Worm (Caenorhabditis elegans) whole organism, mixed stage, embryonic: ENCODE data around the gene T05G5.1.
A peak's percentile ranks its signal among the peaks of the same experiment; 100 is the strongest.

Experiments
- M03D4.4 ChIP-seq: sonication (generic microtip); optimal IDR thresholded peaks from 2 replicates; lab custom pipeline; 2017; ENCODE audit warnings: mild to moderate bottlenecking, missing genetic modification characterization, missing compliant biosample characterization
- bed-3 ChIP-seq: fragments of 200-800 bp; sonication (Bioruptor generic); optimal IDR thresholded peaks from 3 replicates; lab custom pipeline; 2018; ENCODE audit warnings: mild to moderate bottlenecking, missing genetic modification characterization, moderate library complexity, missing compliant biosample characterization
- blmp-1 ChIP-seq: fragments of 150-350 bp; optimal IDR thresholded peaks from 2 replicates; lab custom pipeline; 2014; ENCODE audit warnings: missing biosample characterization, missing genetic modification characterization
- ceh-39 ChIP-seq: fragments of 150-350 bp; optimal IDR thresholded peaks from 2 replicates; lab custom pipeline; 2014; ENCODE audit warnings: missing biosample characterization, missing genetic modification characterization
- ceh-43 ChIP-seq: fragments of 200-800 bp; sonication (Bioruptor generic); optimal IDR thresholded peaks from 2 replicates; lab custom pipeline; 2018; ENCODE audit warnings: mild to moderate bottlenecking, missing genetic modification characterization, moderate library complexity, missing compliant biosample characterization
- ceh-83 ChIP-seq: fragments of 200-800 bp; sonication (Bioruptor generic); optimal IDR thresholded peaks from 2 replicates; lab custom pipeline; 2018; ENCODE audit warnings: mild to moderate bottlenecking, missing genetic modification characterization, missing compliant biosample characterization
- cnd-1 ChIP-seq: fragments of 200-800 bp; sonication (Bioruptor generic); optimal IDR thresholded peaks from 2 replicates; lab custom pipeline; 2018; ENCODE audit warnings: mild to moderate bottlenecking, missing genetic modification characterization, missing compliant biosample characterization
- drap-1 ChIP-seq: fragments of 200-800 bp; sonication (Bioruptor generic); optimal IDR thresholded peaks from 3 replicates; lab custom pipeline; 2018; ENCODE audit warnings: mild to moderate bottlenecking, missing genetic modification characterization, missing compliant biosample characterization
- elt-3 ChIP-seq: fragments of 150-350 bp; optimal IDR thresholded peaks from 2 replicates; lab custom pipeline; 2014; ENCODE audit warnings: missing biosample characterization, missing genetic modification characterization
- flh-1 ChIP-seq: fragments of 200-800 bp; sonication (Bioruptor generic); optimal IDR thresholded peaks from 2 replicates; lab custom pipeline; 2018; ENCODE audit warnings: mild to moderate bottlenecking, missing genetic modification characterization, moderate library complexity, missing compliant biosample characterization
- ham-2 ChIP-seq: fragments of 200-800 bp; sonication (Bioruptor generic); optimal IDR thresholded peaks from 2 replicates; lab custom pipeline; 2018; ENCODE audit warnings: mild to moderate bottlenecking, missing genetic modification characterization, missing compliant biosample characterization
- hlh-1 ChIP-seq: fragments of 150-350 bp; optimal IDR thresholded peaks from 2 replicates; lab custom pipeline; 2014; ENCODE audit warnings: missing biosample characterization, missing genetic modification reagents, missing genetic modification characterization
- lin-13 ChIP-seq: fragments of 150-350 bp; optimal IDR thresholded peaks from 2 replicates; lab custom pipeline; 2014; ENCODE audit warnings: missing biosample characterization, missing genetic modification characterization
- lin-32 ChIP-seq: fragments of 200-800 bp; sonication (Bioruptor generic); optimal IDR thresholded peaks from 2 replicates; lab custom pipeline; 2018; ENCODE audit warnings: mild to moderate bottlenecking, missing genetic modification characterization, missing compliant biosample characterization
- mab-5 ChIP-seq: fragments of 150-350 bp; optimal IDR thresholded peaks from 2 replicates; lab custom pipeline; 2014; ENCODE audit warnings: missing biosample characterization, missing genetic modification characterization
- mep-1 ChIP-seq: fragments of 150-350 bp; optimal IDR thresholded peaks from 2 replicates; lab custom pipeline; 2017; ENCODE audit warnings: missing biosample characterization, missing genetic modification reagents, missing genetic modification characterization, inconsistent platforms
- mls-2 ChIP-seq: sonication (generic microtip); optimal IDR thresholded peaks from 2 replicates; lab custom pipeline; 2016; ENCODE audit warnings: mild to moderate bottlenecking, missing genetic modification characterization, moderate library complexity, missing compliant biosample characterization
- nhr-12 ChIP-seq: fragments of 150-350 bp; optimal IDR thresholded peaks from 2 replicates; lab custom pipeline; 2014; ENCODE audit warnings: missing biosample characterization, missing genetic modification characterization
- nhr-237 ChIP-seq: fragments of 150-350 bp; optimal IDR thresholded peaks from 2 replicates; lab custom pipeline; 2014; ENCODE audit warnings: missing biosample characterization, missing genetic modification characterization
- nhr-28 ChIP-seq: fragments of 150-350 bp; optimal IDR thresholded peaks from 2 replicates; lab custom pipeline; 2014; ENCODE audit warnings: missing biosample characterization, missing genetic modification characterization
- pha-4 ChIP-seq: fragments of 150-350 bp; optimal IDR thresholded peaks from 2 replicates; lab custom pipeline; 2018; ENCODE audit warnings: missing biosample characterization, missing genetic modification reagents, missing genetic modification characterization
- sem-2 ChIP-seq: fragments of 200-800 bp; sonication (Bioruptor generic); optimal IDR thresholded peaks from 2 replicates; lab custom pipeline; 2018; ENCODE audit warnings: mild to moderate bottlenecking, missing genetic modification characterization, missing compliant biosample characterization
- snpc-4 ChIP-seq: fragments of 150-350 bp; optimal IDR thresholded peaks from 2 replicates; lab custom pipeline; 2014; ENCODE audit warnings: missing biosample characterization, missing genetic modification characterization
- sptf-1 ChIP-seq: sonication (generic microtip); optimal IDR thresholded peaks from 2 replicates; lab custom pipeline; 2017; ENCODE audit warnings: mild to moderate bottlenecking, missing genetic modification characterization, moderate library complexity, missing compliant biosample characterization
- tbx-8 ChIP-seq: fragments of 200-800 bp; sonication (Bioruptor generic); optimal IDR thresholded peaks from 2 replicates; lab custom pipeline; 2018; ENCODE audit warnings: mild to moderate bottlenecking, missing genetic modification characterization, moderate library complexity, missing compliant biosample characterization
- unc-120 ChIP-seq: sonication (generic microtip); optimal IDR thresholded peaks from 2 replicates; lab custom pipeline; 2017; ENCODE audit warnings: missing genetic modification characterization, missing compliant biosample characterization; ENCODE audit not compliant: poor library complexity, severe bottlenecking
- unc-39 ChIP-seq: fragments of 150-350 bp; optimal IDR thresholded peaks from 2 replicates; lab custom pipeline; 2014; ENCODE audit warnings: missing biosample characterization, missing genetic modification characterization
- unc-62 ChIP-seq: fragments of 150-350 bp; optimal IDR thresholded peaks from 2 replicates; lab custom pipeline; 2014; ENCODE audit warnings: missing biosample characterization, missing genetic modification reagents, missing genetic modification characterization
- zip-8 ChIP-seq: fragments of 150-350 bp; optimal IDR thresholded peaks from 2 replicates; lab custom pipeline; 2014; ENCODE audit warnings: missing biosample characterization, missing genetic modification characterization
- ztf-11 ChIP-seq: fragments of 150-350 bp; optimal IDR thresholded peaks from 2 replicates; lab custom pipeline; 2014; ENCODE audit warnings: missing biosample characterization, missing genetic modification characterization

Gene T05G5.1

DNA sequence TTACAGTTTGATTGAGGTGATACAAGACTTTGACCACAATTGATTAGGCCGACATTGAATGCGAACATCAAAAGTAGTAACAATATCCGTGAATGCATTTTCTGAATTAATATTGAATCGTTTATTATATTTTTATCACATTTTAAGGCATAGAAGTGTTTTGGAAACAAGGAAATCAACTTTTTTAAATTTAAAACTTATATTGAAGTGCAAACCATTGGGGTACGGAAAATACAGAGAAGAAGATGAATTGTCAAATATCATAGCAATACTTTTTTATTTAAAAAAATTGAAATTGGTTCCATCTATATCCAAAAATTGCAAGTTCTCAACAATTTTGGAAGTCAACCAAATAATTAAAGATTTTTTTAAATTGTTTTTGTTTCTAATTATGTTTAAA, at the start of gene T05G5.1:
Gene T05G5.1 (minus strand): TSS at position 101 of the 400 bp plus-strand sequence.
- TF ChIP-seq lin-32 (GFP tag; lab: Kevin White, UChicago) (no peak), sem-2 (GFP tag; lab: Kevin White, UChicago) (no peak), sptf-1 (tag; lab: Kevin White, UChicago) (no peak), tbx-8 (GFP tag; lab: Kevin White, UChicago) (no peak), hlh-1 (tag; lab: Kevin White, UChicago) (no peak), flh-1 (GFP tag; lab: Kevin White, UChicago) (no peak), unc-39 (tag; lab: Kevin White, UChicago) (no peak), M03D4.4 (tag; lab: Kevin White, UChicago) (no peak), ceh-43 (GFP tag; lab: Kevin White, UChicago) (no peak), zip-8 (tag; lab: Kevin White, UChicago) (no peak), pha-4 (no peak), snpc-4 (tag; lab: Kevin White, UChicago) (no peak), nhr-12 (no peak), unc-62 (GFP tag; lab: Kevin White, UChicago) (no peak), mls-2 (tag; lab: Kevin White, UChicago) (no peak), lin-13 (tag; lab: Kevin White, UChicago) (no peak), ztf-11 (tag; lab: Kevin White, UChicago) (no peak), ceh-39 (tag; lab: Kevin White, UChicago) (no peak), blmp-1 (tag; lab: Kevin White, UChicago) (no peak), mep-1 (no peak)
- TF ChIP-seq, all 35 proteins: peak for 0

DNA sequence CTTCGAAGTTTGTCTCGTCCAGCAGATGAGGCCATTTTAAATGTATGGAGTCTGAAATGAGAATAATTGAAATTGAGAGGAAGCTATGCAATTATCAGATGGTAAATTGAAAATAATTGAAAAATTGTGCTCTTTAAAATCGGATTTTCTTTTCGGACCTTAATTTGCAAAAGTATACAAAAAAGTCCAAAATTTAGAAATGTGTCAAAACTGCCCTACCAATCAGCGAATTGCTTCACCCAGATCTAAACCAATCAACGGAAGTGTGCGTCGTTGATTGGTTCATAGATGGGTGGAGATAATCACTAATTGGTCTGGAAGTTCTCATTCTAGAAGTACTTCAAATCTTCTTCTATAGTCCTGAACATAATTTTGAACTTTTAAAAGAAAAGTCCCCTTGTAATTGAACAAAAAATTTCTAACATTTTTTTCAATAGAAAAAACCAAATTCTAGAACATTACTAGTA, 46.5 kb upstream of the T05G5.1 start, which contains the start of gene R10E11.5:
Gene R10E11.5 (minus strand): TSS at position 51 of the 467 bp plus-strand sequence.
- TF ChIP-seq sptf-1 (tag; lab: Kevin White, UChicago) (no peak), ceh-83 (no peak), nhr-12 (no peak), elt-3 (tag; lab: Kevin White, UChicago) (no peak), ceh-43 (GFP tag; lab: Kevin White, UChicago) (no peak)

- TF ChIP-seq nhr-12 (no peak), drap-1 (no peak), pha-4 (no peak), nhr-28 (tag; lab: Kevin White, UChicago) (no peak)
Measured at ce11 chrIII:9789083-9789482, 45.9 kb upstream of the T05G5.1 start.

DNA sequence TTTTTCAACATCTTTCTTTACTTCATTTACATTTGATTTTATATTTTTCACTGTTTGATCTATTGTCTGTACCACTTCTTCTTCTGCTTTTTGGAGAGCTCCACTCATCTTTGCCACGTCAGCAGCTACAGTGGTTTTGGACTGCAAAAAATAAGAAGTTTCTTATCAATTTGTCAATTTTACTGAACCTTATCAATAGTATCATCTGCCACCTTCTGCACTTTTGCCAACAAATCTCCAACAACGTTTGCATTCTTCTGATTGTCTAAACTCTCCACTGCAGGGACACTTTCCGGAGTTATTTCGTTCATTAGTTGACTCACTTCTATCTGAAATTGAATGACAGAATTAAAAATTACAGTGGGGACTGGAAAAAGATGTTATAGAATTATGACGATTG, 43.6 kb upstream of the T05G5.1 start:
- TF ChIP-seq cnd-1 = no peak
- TF ChIP-seq unc-120 (tag; lab: Kevin White, UChicago) = no peak
- no peak for TF ChIP-seq lin-13 (tag; lab: Kevin White, UChicago)
- TF ChIP-seq sem-2 (GFP tag; lab: Kevin White, UChicago) = no peak
- no peak for TF ChIP-seq ztf-11 (tag; lab: Kevin White, UChicago)
- TF ChIP-seq bed-3 (GFP tag; lab: Kevin White, UChicago) = no peak
- no peak for TF ChIP-seq ceh-83

- TF ChIP-seq ham-2 (no peak), mls-2 (tag; lab: Kevin White, UChicago) (peak; percentile 40), unc-120 (tag; lab: Kevin White, UChicago) (no peak), snpc-4 (tag; lab: Kevin White, UChicago) (no peak), mab-5 (tag; lab: Kevin White, UChicago) (no peak), bed-3 (GFP tag; lab: Kevin White, UChicago) (no peak), ceh-43 (GFP tag; lab: Kevin White, UChicago) (peak; percentile 12), nhr-237 (tag; lab: Kevin White, UChicago) (no peak), blmp-1 (tag; lab: Kevin White, UChicago) (no peak), cnd-1 (no peak), tbx-8 (GFP tag; lab: Kevin White, UChicago) (no peak)
Measured at ce11 chrIII:9783133-9783590, 40.0 kb upstream of the T05G5.1 start.
